Worm (Caenorhabditis elegans) whole organism, late embryonic: Measurements from ENCODE around the gene rme-6.

Source experiments
- C08G9.2 ChIP-seq: sonication (generic microtip); optimal IDR thresholded peaks from 2 replicates; lab custom pipeline; 2016; ENCODE audit warnings: mild to moderate bottlenecking, missing genetic modification characterization, moderate library complexity, missing compliant biosample characterization
- K09A11.1 ChIP-seq: sonication (generic microtip); optimal IDR thresholded peaks from 2 replicates; lab custom pipeline; 2017; ENCODE audit warnings: antibody characterized with exemption, mild to moderate bottlenecking, missing genetic modification characterization, missing compliant biosample characterization; ENCODE audit not compliant: insufficient read depth
- T23F11.4 ChIP-seq: fragments of 200-800 bp; sonication (Bioruptor generic); optimal IDR thresholded peaks from 2 replicates; lab custom pipeline; 2018; ENCODE audit warnings: mild to moderate bottlenecking, missing genetic modification characterization, missing compliant biosample characterization
- ceh-14 ChIP-seq: sonication (generic microtip); optimal IDR thresholded peaks from 2 replicates; lab custom pipeline; 2016; ENCODE audit warnings: missing genotype, missing genetic modification characterization, missing compliant biosample characterization
- ceh-18 ChIP-seq: sonication (generic microtip); optimal IDR thresholded peaks from 2 replicates; lab custom pipeline; 2016; ENCODE audit warnings: missing genetic modification characterization, missing compliant biosample characterization
- ceh-19 ChIP-seq: fragments of 200-800 bp; sonication (Bioruptor generic); optimal IDR thresholded peaks from 2 replicates; lab custom pipeline; 2018; ENCODE audit warnings: mild to moderate bottlenecking, missing genetic modification characterization, missing compliant biosample characterization
- ceh-2 ChIP-seq: sonication (generic microtip); optimal IDR thresholded peaks from 2 replicates; lab custom pipeline; 2016; ENCODE audit warnings: missing genotype, missing genetic modification characterization, missing compliant biosample characterization
- ceh-22 ChIP-seq: sonication (generic microtip); optimal IDR thresholded peaks from 2 replicates; lab custom pipeline; 2017; ENCODE audit warnings: missing biosample characterization, missing genetic modification characterization
- ceh-30 ChIP-seq: fragments of 150-350 bp; optimal IDR thresholded peaks from 2 replicates; lab custom pipeline; 2014; ENCODE audit warnings: missing biosample characterization, missing genetic modification characterization
- ceh-31 ChIP-seq: sonication (generic microtip); optimal IDR thresholded peaks from 2 replicates; lab custom pipeline; 2016; ENCODE audit warnings: missing genetic modification characterization, missing compliant biosample characterization
- ceh-34 ChIP-seq: sonication (generic microtip); optimal IDR thresholded peaks from 2 replicates; lab custom pipeline; 2016; ENCODE audit warnings: mild to moderate bottlenecking, missing genetic modification characterization, missing compliant biosample characterization
- ceh-45 ChIP-seq: fragments of 200-800 bp; sonication (Bioruptor generic); IDR thresholded peaks from 2 replicates; pipeline ENCODE4 v1.3.6; 2022; ENCODE audit warnings: missing genetic modification reagents, missing genetic modification characterization, missing compliant biosample characterization
- ceh-48 ChIP-seq: sonication (generic microtip); optimal IDR thresholded peaks from 2 replicates; lab custom pipeline; 2016; ENCODE audit warnings: missing genetic modification characterization, inconsistent platforms, missing compliant biosample characterization
- ceh-9 ChIP-seq: sonication (generic microtip); optimal IDR thresholded peaks from 2 replicates; lab custom pipeline; 2016; ENCODE audit warnings: mild to moderate bottlenecking, missing genetic modification characterization, inconsistent platforms, missing compliant biosample characterization
- che-1 ChIP-seq: sonication (generic microtip); optimal IDR thresholded peaks from 2 replicates; lab custom pipeline; 2016; ENCODE audit warnings: mild to moderate bottlenecking, missing genetic modification characterization, missing compliant biosample characterization
- elt-2 ChIP-seq: sonication (generic microtip); optimal IDR thresholded peaks from 2 replicates; lab custom pipeline; 2016; ENCODE audit warnings: missing genetic modification reagents, missing genetic modification characterization, missing compliant biosample characterization
- elt-4 ChIP-seq: sonication (generic microtip); optimal IDR thresholded peaks from 2 replicates; lab custom pipeline; 2016; ENCODE audit warnings: missing genetic modification characterization, missing compliant biosample characterization
- ets-4 ChIP-seq: sonication (generic microtip); optimal IDR thresholded peaks from 2 replicates; lab custom pipeline; 2016; ENCODE audit warnings: missing genetic modification characterization, missing compliant biosample characterization
- eyg-1 ChIP-seq: sonication (generic microtip); optimal IDR thresholded peaks from 2 replicates; lab custom pipeline; 2016; ENCODE audit warnings: missing genotype, missing genetic modification characterization, missing compliant biosample characterization
- gmeb-2 ChIP-seq: sonication (generic microtip); optimal IDR thresholded peaks from 2 replicates; lab custom pipeline; 2016; ENCODE audit warnings: missing genetic modification characterization, inconsistent platforms, missing compliant biosample characterization
- hlh-15 ChIP-seq: sonication (generic microtip); optimal IDR thresholded peaks from 2 replicates; lab custom pipeline; 2016; ENCODE audit warnings: missing genetic modification characterization, missing compliant biosample characterization
- hlh-30 ChIP-seq: sonication (generic microtip); optimal IDR thresholded peaks from 2 replicates; lab custom pipeline; 2017; ENCODE audit warnings: antibody characterized with exemption, missing genetic modification characterization, missing compliant biosample characterization; ENCODE audit not compliant: insufficient read depth
- madf-2 ChIP-seq: sonication (generic microtip); optimal IDR thresholded peaks from 2 replicates; lab custom pipeline; 2017; ENCODE audit warnings: missing genetic modification characterization, missing compliant biosample characterization
- nhr-232 ChIP-seq: sonication (generic microtip); optimal IDR thresholded peaks from 2 replicates; lab custom pipeline; 2016; ENCODE audit warnings: missing genetic modification characterization, missing compliant biosample characterization
- pag-3 ChIP-seq: sonication (generic microtip); optimal IDR thresholded peaks from 2 replicates; lab custom pipeline; 2016; ENCODE audit warnings: missing compliant biosample characterization, missing genetic modification characterization, borderline replicate concordance
- pax-1 ChIP-seq: fragments of 150-350 bp; optimal IDR thresholded peaks from 2 replicates; lab custom pipeline; 2014; ENCODE audit warnings: missing biosample characterization, missing genetic modification characterization
- pros-1 ChIP-seq: fragments of 150-350 bp; optimal IDR thresholded peaks from 2 replicates; lab custom pipeline; 2014; ENCODE audit warnings: missing biosample characterization, missing genetic modification reagents, missing genetic modification characterization
- ref-2 ChIP-seq: sonication (generic microtip); optimal IDR thresholded peaks from 2 replicates; lab custom pipeline; 2016; ENCODE audit warnings: missing genetic modification characterization, missing compliant biosample characterization
- sdc-2 ChIP-seq: sonication (generic microtip); optimal IDR thresholded peaks from 2 replicates; lab custom pipeline; 2016; ENCODE audit warnings: missing genotype, missing genetic modification characterization, missing compliant biosample characterization
- sox-4 ChIP-seq: sonication (generic microtip); optimal IDR thresholded peaks from 2 replicates; lab custom pipeline; 2017; ENCODE audit warnings: mild to moderate bottlenecking, missing genetic modification characterization, inconsistent platforms, missing compliant biosample characterization
- tbx-2 ChIP-seq: sonication (generic microtip); optimal IDR thresholded peaks from 2 replicates; lab custom pipeline; 2016; ENCODE audit warnings: missing genetic modification characterization, missing compliant biosample characterization
- tbx-7 ChIP-seq: sonication (generic microtip); optimal IDR thresholded peaks from 2 replicates; lab custom pipeline; 2016; ENCODE audit warnings: missing genotype, missing genetic modification characterization, missing compliant biosample characterization
- ttx-3 ChIP-seq: sonication (generic microtip); optimal IDR thresholded peaks from 2 replicates; lab custom pipeline; 2016; ENCODE audit warnings: missing genetic modification reagents, missing genetic modification characterization, missing compliant biosample characterization
- unc-3 ChIP-seq, 2 experiments: fragments of 200-800 bp in 1 of 2; sonication (Bioruptor generic) in 1 of 2; sonication (generic microtip) in 1 of 2; conservative IDR thresholded peaks in 1 of 2; optimal IDR thresholded peaks in 1 of 2; 2 replicates each; pipeline versions ENCODE4 v1.3.6 to Lab custom; 2016 to 2022; ENCODE audit warnings: missing compliant biosample characterization in 2 of 2, missing genetic modification characterization in 2 of 2, missing genetic modification reagents in 1 of 2
- unc-42 ChIP-seq: sonication (generic microtip); optimal IDR thresholded peaks from 2 replicates; lab custom pipeline; 2016; ENCODE audit warnings: missing genotype, missing genetic modification characterization, missing compliant biosample characterization
- unc-55 ChIP-seq: sonication (generic microtip); optimal IDR thresholded peaks from 2 replicates; lab custom pipeline; 2017; ENCODE audit warnings: missing biosample characterization, missing genetic modification reagents, missing genetic modification characterization
- unc-86 ChIP-seq: sonication (generic microtip); optimal IDR thresholded peaks from 2 replicates; lab custom pipeline; 2016; ENCODE audit warnings: missing genetic modification characterization, missing compliant biosample characterization
- zip-5 ChIP-seq: sonication (generic microtip); optimal IDR thresholded peaks from 2 replicates; lab custom pipeline; 2016; ENCODE audit warnings: missing genetic modification characterization, missing compliant biosample characterization

Gene rme-6

DNA sequence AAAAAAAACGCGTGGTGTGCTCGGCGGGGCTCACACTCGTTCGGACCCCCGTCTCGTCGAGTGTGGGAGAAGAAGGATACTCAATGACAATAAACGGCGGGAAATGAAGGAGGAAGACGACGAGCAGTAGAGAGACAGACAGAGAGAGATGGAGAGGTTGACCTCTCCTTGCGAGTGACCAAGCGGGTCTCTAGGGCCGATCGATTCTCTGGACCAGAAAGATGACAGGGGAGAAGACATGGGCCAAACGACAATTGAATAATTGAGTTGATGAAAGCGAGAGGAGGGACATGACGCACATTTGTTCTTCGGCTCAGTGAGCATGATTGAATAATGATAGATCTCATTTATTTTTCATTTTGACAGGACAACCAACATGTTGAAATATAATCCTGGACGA is 23.4 kb downstream of the rme-6 start (continued):
- TF ChIP-seq gmeb-2 (no peak), ceh-2 (peak; percentile 44), unc-3 (GFP tag; conservative IDR thresholded peaks at IDR 0.05; lab: Robert Waterston, UW) (no peak), unc-3 (tag; optimal IDR thresholded peaks at IDR 0.05; lab: Kevin White, UChicago) (peak; percentile 2), ref-2 (peak; percentile 80), elt-2 (tag; lab: Kevin White, UChicago) (no peak), ceh-9 (tag; lab: Kevin White, UChicago) (no peak), ceh-34 (tag; lab: Kevin White, UChicago) (peak; percentile 66), tbx-2 (tag; lab: Kevin White, UChicago) (peak; percentile 74), pax-1 (tag; lab: Kevin White, UChicago) (no peak), ceh-30 (no peak), C08G9.2 (tag; lab: Kevin White, UChicago) (peak; percentile 19), K09A11.1 (tag; lab: Kevin White, UChicago) (no peak), eyg-1 (tag; lab: Kevin White, UChicago) (no peak), ceh-31 (tag; lab: Kevin White, UChicago) (peak; percentile 92), ceh-48 (peak; percentile 75), ets-4 (tag; lab: Kevin White, UChicago) (no peak), che-1 (tag; lab: Kevin White, UChicago) (no peak), sdc-2 (tag; lab: Kevin White, UChicago) (peak; percentile 76), nhr-232 (no peak), unc-42 (tag; lab: Kevin White, UChicago) (peak; percentile 98), zip-5 (no peak), pag-3 (tag; lab: Kevin White, UChicago) (no peak), hlh-15 (tag; lab: Kevin White, UChicago) (no peak)

- TF ChIP-seq ceh-22 (tag; lab: Kevin White, UChicago) (no peak), unc-55 (no peak)
Observed at ce11 chrX:1121575-1121974, 24.6 kb downstream of the rme-6 start.

- TF ChIP-seq K09A11.1 (tag; lab: Kevin White, UChicago) (no peak), unc-55 (peak; percentile 25), ceh-18 (tag; lab: Kevin White, UChicago) (peak; percentile 12), unc-86 (no peak)
Observed at ce11 chrX:1122198-1122597, 25.2 kb downstream of the rme-6 start.

DNA sequence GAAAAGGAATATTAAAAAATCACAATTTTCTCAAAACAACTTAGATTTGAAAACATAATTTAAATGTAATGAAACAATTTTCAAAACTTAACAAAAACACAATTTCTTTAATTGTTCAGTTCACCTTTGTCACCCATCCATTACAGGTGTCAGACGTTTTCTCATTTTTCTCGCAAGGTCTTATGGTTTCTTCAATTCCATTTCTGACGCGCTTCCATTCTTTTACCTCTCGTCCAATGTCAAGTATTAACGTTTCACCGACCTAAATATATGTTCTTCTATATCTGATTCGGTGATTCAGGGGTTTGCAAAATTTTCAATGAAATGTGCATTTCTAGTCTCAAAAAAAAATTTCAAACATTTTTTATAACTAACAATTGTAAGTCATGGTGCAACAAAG is 26.5 kb downstream of the rme-6 start:
- TF ChIP-seq pros-1 (tag; lab: Kevin White, UChicago) (no peak), tbx-7 (tag; lab: Kevin White, UChicago) (no peak), ets-4 (tag; lab: Kevin White, UChicago) (no peak), ceh-19 (GFP tag; lab: Kevin White, UChicago) (no peak), unc-42 (tag; lab: Kevin White, UChicago) (no peak), che-1 (tag; lab: Kevin White, UChicago) (no peak), hlh-30 (tag; lab: Kevin White, UChicago) (no peak), elt-4 (tag; lab: Kevin White, UChicago) (no peak), T23F11.4 (GFP tag; lab: Kevin White, UChicago) (no peak), ttx-3 (no peak)

- no peak for TF ChIP-seq tbx-7 (tag; lab: Kevin White, UChicago)
- no peak for TF ChIP-seq ceh-30
- no peak for TF ChIP-seq ceh-45 (GFP tag; lab: Robert Waterston, UW)
- TF ChIP-seq sox-4 (tag; lab: Kevin White, UChicago) = no peak
- no peak for TF ChIP-seq unc-3 (GFP tag; conservative IDR thresholded peaks at IDR 0.05; lab: Robert Waterston, UW)
- TF ChIP-seq unc-3 (tag; optimal IDR thresholded peaks at IDR 0.05; lab: Kevin White, UChicago) = no peak
- TF ChIP-seq ceh-14 (tag; lab: Kevin White, UChicago) = no peak
- TF ChIP-seq nhr-232 = no peak
- no peak for TF ChIP-seq gmeb-2
- TF ChIP-seq ref-2 = no peak
- no peak for TF ChIP-seq madf-2 (tag; lab: Kevin White, UChicago)
- no peak for TF ChIP-seq ceh-34 (tag; lab: Kevin White, UChicago)
- no peak for TF ChIP-seq T23F11.4 (GFP tag; lab: Kevin White, UChicago)
- TF ChIP-seq ets-4 (tag; lab: Kevin White, UChicago) = no peak
- TF ChIP-seq ceh-31 (tag; lab: Kevin White, UChicago) = no peak
Observed at ce11 chrX:1124146-1124545, 27.2 kb downstream of the rme-6 start, which contains the start of gene C05D9.9. TSS of gene C05D9.9 (minus strand) at chrX:1124246.
